Worm (Caenorhabditis elegans): Measurements from ENCODE around the gene acr-8.

acr-8 gene

ce11 chrX:10444705-10445104 is 32.2 kb downstream of the acr-8 start, which contains the start of gene C39B10.4:
Gene C39B10.4 (plus strand): TSS chrX:10445005.
- no peak for TF ChIP-seq tbx-2 (tag; optimal IDR thresholded peaks at IDR 0.05)
- no peak for TF ChIP-seq ceh-28 (tag; optimal IDR thresholded peaks at IDR 0.05)
- no peak for TF ChIP-seq fos-1 (tag; optimal IDR thresholded peaks at IDR 0.05)
- no peak for TF ChIP-seq ceh-16 (tag; optimal IDR thresholded peaks at IDR 0.05)
- no peak for TF ChIP-seq nhr-76 (tag; optimal IDR thresholded peaks at IDR 0.05)
- TF ChIP-seq egl-5 (tag; optimal IDR thresholded peaks at IDR 0.05) = no peak
- TF ChIP-seq ztf-4 (tag; optimal IDR thresholded peaks at IDR 0.05) = no peak
- TF ChIP-seq nfya-1 (tag; optimal IDR thresholded peaks at IDR 0.05; ENCODE audit: insufficient read depth) = no peak
- TF ChIP-seq ZK546.5 (tag; optimal IDR thresholded peaks at IDR 0.05) = no peak
- TF ChIP-seq daf-12 (tag; optimal IDR thresholded peaks at IDR 0.05) = no peak
- no peak for TF ChIP-seq pha-4 (tag; optimal IDR thresholded peaks at IDR 0.05)
- TF ChIP-seq nhr-43 (tag; optimal IDR thresholded peaks at IDR 0.05; ENCODE audit: poor library complexity, severe bottlenecking) = no peak
- TF ChIP-seq egl-27 (tag; optimal IDR thresholded peaks at IDR 0.05) = no peak

ce11 chrX:10446982-10447381 is 34.5 kb downstream of the acr-8 start, which contains the start of gene C39B10.5:
Gene C39B10.5 (plus strand): TSS chrX:10447343.
- TF ChIP-seq egl-5 (tag; optimal IDR thresholded peaks at IDR 0.05) (no peak), fos-1 (tag; optimal IDR thresholded peaks at IDR 0.05) (no peak), unc-39 (tag; optimal IDR thresholded peaks at IDR 0.05) (no peak), nhr-43 (tag; optimal IDR thresholded peaks at IDR 0.05; ENCODE audit: poor library complexity, severe bottlenecking) (no peak), elt-2 (tag; optimal IDR thresholded peaks at IDR 0.05) (no peak), nfya-1 (tag; optimal IDR thresholded peaks at IDR 0.05; ENCODE audit: insufficient read depth) (no peak), sea-2 (GFP tag; optimal IDR thresholded peaks at IDR 0.05) (no peak), fkh-10 (GFP tag; optimal IDR thresholded peaks at IDR 0.05) (no peak), elt-3 (tag; optimal IDR thresholded peaks at IDR 0.05) (no peak), mml-1 (tag; optimal IDR thresholded peaks at IDR 0.05) (no peak), nhr-28 (tag; optimal IDR thresholded peaks at IDR 0.05) (no peak), ceh-9 (tag; optimal IDR thresholded peaks at IDR 0.05) (no peak), nhr-12 (tag; optimal IDR thresholded peaks at IDR 0.05) (no peak), lsy-12 (tag; optimal IDR thresholded peaks at IDR 0.05) (no peak), daf-12 (tag; optimal IDR thresholded peaks at IDR 0.05) (no peak), nhr-67 (tag; optimal IDR thresholded peaks at IDR 0.05) (no peak), snpc-4 (tag; optimal IDR thresholded peaks at IDR 0.05) (no peak), aly-2 (tag; optimal IDR thresholded peaks at IDR 0.05) (no peak), ceh-16 (tag; optimal IDR thresholded peaks at IDR 0.05) (no peak), unc-62 (GFP tag; optimal IDR thresholded peaks at IDR 0.05) (no peak)

- no peak for TF ChIP-seq nfya-1 (tag; optimal IDR thresholded peaks at IDR 0.05; ENCODE audit: insufficient read depth)
- TF ChIP-seq elt-2 (tag; optimal IDR thresholded peaks at IDR 0.05) = no peak
- TF ChIP-seq nhr-43 (tag; optimal IDR thresholded peaks at IDR 0.05; ENCODE audit: poor library complexity, severe bottlenecking) = no peak
- no peak for TF ChIP-seq nhr-23 (tag; optimal IDR thresholded peaks at IDR 0.05)
- TF ChIP-seq fos-1 (tag; optimal IDR thresholded peaks at IDR 0.05) = no peak
- no peak for TF ChIP-seq lin-15B (tag; optimal IDR thresholded peaks at IDR 0.05)
- TF ChIP-seq egl-27 (tag; optimal IDR thresholded peaks at IDR 0.05) = no peak
- no peak for TF ChIP-seq ztf-11 (tag; optimal IDR thresholded peaks at IDR 0.05)
- TF ChIP-seq aly-2 (tag; optimal IDR thresholded peaks at IDR 0.05) = no peak
- no peak for TF ChIP-seq fkh-2 (tag; optimal IDR thresholded peaks at IDR 0.05)
- TF ChIP-seq mdl-1 (tag; optimal IDR thresholded peaks at IDR 0.05) = no peak
- no peak for TF ChIP-seq jun-1 (tag; optimal IDR thresholded peaks at IDR 0.05)
- TF ChIP-seq nhr-25 (tag; optimal IDR thresholded peaks at IDR 0.05) = no peak
- no peak for TF ChIP-seq ceh-82 (tag; optimal IDR thresholded peaks at IDR 0.05)
- TF ChIP-seq egl-5 (tag; optimal IDR thresholded peaks at IDR 0.05) = no peak
- TF ChIP-seq nhr-67 (tag; optimal IDR thresholded peaks at IDR 0.05) = no peak
Observed at ce11 chrX:10453960-10454359, 41.4 kb downstream of the acr-8 start, which contains the start of gene lgc-41. Gene lgc-41 (plus strand): TSS chrX:10454260.

- no peak for TF ChIP-seq pqm-1 (tag; optimal IDR thresholded peaks at IDR 0.05)
Observed at ce11 chrX:10462391-10462790, 49.9 kb downstream of the acr-8 start.

All from whole organism, L3 larva.